Fruit fly (Drosophila melanogaster): Measurements from ENCODE around the gene CG13855.
A peak's percentile ranks its signal among the peaks of the same experiment; 100 is the strongest.

Gene CG13855

dm6 chr3R:22454397-22455334 lies 48.9 kb downstream of the CG13855 start (continued):
- TF ChIP-seq CG10543 (GFP tag; optimal IDR thresholded peaks at IDR 0.05) (peak; percentile 29), Rfx (GFP tag; IDR thresholded peaks at IDR 0.05) (no peak), CG6791 (GFP tag; IDR thresholded peaks at IDR 0.05; ENCODE audit: partially characterized antibody) (0 out of 3 replicates have a peak, but pooled peaks have one; percentile 31), sqz (GFP tag; optimal IDR thresholded peaks at IDR 0.05) (no peak), Hsf (GFP tag; optimal IDR thresholded peaks at IDR 0.05) (no peak), sob (GFP tag; IDR thresholded peaks at IDR 0.05) (no peak), CG15479 (GFP tag; optimal IDR thresholded peaks at IDR 0.05) (peak; percentile 62), CG8388 (GFP tag; optimal IDR thresholded peaks at IDR 0.05) (no peak), Bgb (GFP tag; IDR thresholded peaks at IDR 0.05; ENCODE audit: partially characterized antibody) (0 out of 2 replicates have a peak, but pooled peaks have one; percentile 8), chinmo (GFP tag; IDR thresholded peaks at IDR 0.05; ENCODE audit: partially characterized antibody) (peak; percentile 75; the same call in 1 of the 4 replicates), Opbp (GFP tag; IDR thresholded peaks at IDR 0.05; ENCODE audit: partially characterized antibody) (no peak), ac (GFP tag; optimal IDR thresholded peaks at IDR 0.05) (no peak), exex (tag; optimal IDR thresholded peaks at IDR 0.05) (peak; percentile 68), CG12236 (GFP tag; optimal IDR thresholded peaks at IDR 0.05) (no peak), CG18262 (tag; optimal IDR thresholded peaks at IDR 0.05) (no peak), CG2199 (GFP tag; IDR thresholded peaks at IDR 0.05) (no peak), CG12219 (GFP tag; optimal IDR thresholded peaks at IDR 0.05) (no peak), Sin3A (optimal IDR thresholded peaks at IDR 0.05) (no peak), B-H1 (GFP tag; IDR thresholded peaks at IDR 0.05) (no peak)

dm6 chr3R:22455335-22455985 lies 49.7 kb downstream of the CG13855 start:
- TF ChIP-seq Antp (GFP tag; optimal IDR thresholded peaks at IDR 0.05): no peak
- no peak for TF ChIP-seq CG10267 (tag; optimal IDR thresholded peaks at IDR 0.05)
- TF ChIP-seq Pdp1 (GFP tag; optimal IDR thresholded peaks at IDR 0.05): peak in 1 of 2 experiments; percentile 3
- TF ChIP-seq rib (GFP tag; IDR thresholded peaks at IDR 0.05): no peak
- TF ChIP-seq klu (GFP tag; IDR thresholded peaks at IDR 0.05): no peak
- no peak for TF ChIP-seq az2 (GFP tag; optimal IDR thresholded peaks at IDR 0.05)
- TF ChIP-seq ara (GFP tag; IDR thresholded peaks at IDR 0.05): 0 out of 2 replicates have a peak, but pooled peaks have one; percentile 23
- TF ChIP-seq CG2120 (GFP tag; optimal IDR thresholded peaks at IDR 0.05): peak; percentile 4
- no peak for TF ChIP-seq her (GFP tag; optimal IDR thresholded peaks at IDR 0.05)
- no peak for TF ChIP-seq CG13424 (tag; optimal IDR thresholded peaks at IDR 0.05)
- TF ChIP-seq CG14667 (GFP tag; IDR thresholded peaks at IDR 0.05): no peak
- TF ChIP-seq CG33557 (GFP tag; optimal IDR thresholded peaks at IDR 0.05): no peak
- TF ChIP-seq Chrac-16 (GFP tag; optimal IDR thresholded peaks at IDR 0.05): peak; percentile 2
- peak in 1 of 3 experiments; percentile 5 for TF ChIP-seq lola (GFP tag; optimal IDR thresholded peaks at IDR 0.05)
- TF ChIP-seq HmgD (GFP tag; optimal IDR thresholded peaks at IDR 0.05): no peak
- no peak for TF ChIP-seq Rx (GFP tag; IDR thresholded peaks at IDR 0.05)
- no peak for TF ChIP-seq Nf-YA (GFP tag; IDR thresholded peaks at IDR 0.05)
- no peak for TF ChIP-seq CG17612 (GFP tag; IDR thresholded peaks at IDR 0.05)
- no peak for TF ChIP-seq PHDP (tag; optimal IDR thresholded peaks at IDR 0.05)
- TF ChIP-seq HmgZ (tag; optimal IDR thresholded peaks at IDR 0.05): no peak
- no peak for TF ChIP-seq nau (GFP tag; optimal IDR thresholded peaks at IDR 0.05)
- no peak for TF ChIP-seq tin (GFP tag; optimal IDR thresholded peaks at IDR 0.05)
- TF ChIP-seq Camta (GFP tag; optimal IDR thresholded peaks at IDR 0.05): no peak
- TF ChIP-seq CG11247 (GFP tag; IDR thresholded peaks at IDR 0.05): no peak
- TF ChIP-seq ro (GFP tag; IDR thresholded peaks at IDR 0.05): no peak
- no peak for TF ChIP-seq Taf1 (GFP tag; IDR thresholded peaks at IDR 0.05)
- peak; percentile 20 for TF ChIP-seq Ssrp (tag; optimal IDR thresholded peaks at IDR 0.05)
- no peak for TF ChIP-seq slbo (GFP tag; IDR thresholded peaks at IDR 0.05)
- TF ChIP-seq B-H2 (GFP tag; optimal IDR thresholded peaks at IDR 0.05): no peak
